Fruit fly (Drosophila melanogaster): ENCODE results near the gene Plod.

Gene Plod

DNA sequence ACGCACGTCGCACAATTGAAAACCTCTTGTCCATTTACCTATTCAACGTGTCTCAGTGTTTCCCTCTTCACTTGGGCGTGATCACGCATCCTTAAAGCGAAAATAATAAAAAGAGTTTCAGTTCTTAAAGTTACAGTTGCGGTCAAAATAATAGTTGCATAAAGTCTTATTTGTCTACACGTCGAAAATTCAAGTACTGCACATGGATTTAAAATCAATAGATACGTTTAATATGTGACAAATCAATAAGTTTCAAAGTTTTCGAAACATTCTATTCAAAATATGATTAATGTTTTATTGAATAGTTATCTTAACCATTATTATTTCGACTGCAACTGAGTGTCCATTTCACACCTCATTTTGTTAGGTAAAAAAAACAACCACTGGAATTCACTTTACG is 10.4 kb upstream of the Plod start:
- no peak for TF ChIP-seq OdsH (GFP tag; optimal IDR thresholded peaks at IDR 0.05)
- no peak for TF ChIP-seq dac (GFP tag; optimal IDR thresholded peaks at IDR 0.05)
- peak; percentile 41 for TF ChIP-seq Eip78C (GFP tag)

dm6 chr3L:11215244-11216121 is 9.7 kb upstream of the Plod start:
- TF ChIP-seq Lpt (GFP tag; optimal IDR thresholded peaks at IDR 0.05) (peak; percentile 89), Hr38 (GFP tag; optimal IDR thresholded peaks at IDR 0.05) (peak; percentile 35), CG11902 (GFP tag; optimal IDR thresholded peaks at IDR 0.05) (peak; percentile 89), Ets96B (tag; optimal IDR thresholded peaks at IDR 0.05) (peak; percentile 84), acj6 (GFP tag; optimal IDR thresholded peaks at IDR 0.05) (peak; percentile 92), Gug (GFP tag; IDR thresholded peaks at IDR 0.05) (peak; percentile 94), CG34406 (GFP tag; optimal IDR thresholded peaks at IDR 0.05) (peak; percentile 90), CG32006 (GFP tag; optimal IDR thresholded peaks at IDR 0.05) (peak; percentile 91), CG16779 (tag; optimal IDR thresholded peaks at IDR 0.05) (peak; percentile 73), Smox (GFP tag; optimal IDR thresholded peaks at IDR 0.05) (peak; percentile 94), esn (GFP tag; optimal IDR thresholded peaks at IDR 0.05) (peak; percentile 97), CG6276 (GFP tag; optimal IDR thresholded peaks at IDR 0.05) (peak; percentile 89), net (GFP tag; optimal IDR thresholded peaks at IDR 0.05) (peak; percentile 95), Blimp-1 (GFP tag; optimal IDR thresholded peaks at IDR 0.05) (peak; percentile 76), CG3919 (GFP tag; optimal IDR thresholded peaks at IDR 0.05) (peak; percentile 97), CG8119 (GFP tag; IDR thresholded peaks at IDR 0.05) (peak; percentile 96), CG15336 (GFP tag; IDR thresholded peaks at IDR 0.05) (peak; percentile 96), CG10669 (GFP tag; optimal IDR thresholded peaks at IDR 0.05) (peak; percentile 90), svp (GFP tag) (peak; percentile 97), Hr4 (GFP tag; optimal IDR thresholded peaks at IDR 0.05) (peak; percentile 93), dsx (GFP tag; optimal IDR thresholded peaks at IDR 0.05; ENCODE audit: poor library complexity, severe bottlenecking) (peak; percentile 78), lz (GFP tag; optimal IDR thresholded peaks at IDR 0.05) (peak; percentile 96), Sox15 (GFP tag; optimal IDR thresholded peaks at IDR 0.05) (peak; percentile 86), OdsH (GFP tag; optimal IDR thresholded peaks at IDR 0.05) (peak; percentile 91), fd85E (GFP tag; optimal IDR thresholded peaks at IDR 0.05) (peak; percentile 91), Eip75B (GFP tag; optimal IDR thresholded peaks at IDR 0.05) (peak; percentile 96), CG8632 (GFP tag; optimal IDR thresholded peaks at IDR 0.05) (peak; percentile 93), Sox102F (GFP tag; optimal IDR thresholded peaks at IDR 0.05) (peak; percentile 95), CG9139 (GFP tag; optimal IDR thresholded peaks at IDR 0.05) (peak; percentile 70), Ets21C (GFP tag; optimal IDR thresholded peaks at IDR 0.05) (peak; percentile 93), eg (GFP tag; IDR thresholded peaks at IDR 0.05) (peak; percentile 99), CG3032 (tag; optimal IDR thresholded peaks at IDR 0.05) (peak; percentile 83), fkh (GFP tag; optimal IDR thresholded peaks at IDR 0.05) (peak; percentile 97), achi (GFP tag; optimal IDR thresholded peaks at IDR 0.05) (peak; percentile 94), CG6808 (GFP tag; optimal IDR thresholded peaks at IDR 0.05) (peak; percentile 87), salr (GFP tag; optimal IDR thresholded peaks at IDR 0.05) (peak; percentile 81 to 91), Sox14 (GFP tag; optimal IDR thresholded peaks at IDR 0.05) (peak; percentile 97), pdm3 (GFP tag; optimal IDR thresholded peaks at IDR 0.05) (peak; percentile 95), CG6854 (GFP tag; optimal IDR thresholded peaks at IDR 0.05) (peak; percentile 83), Eip78C (GFP tag) (peak; percentile 98), CG11294 (GFP tag; IDR thresholded peaks at IDR 0.05) (peak; percentile 93), cyc (GFP tag; optimal IDR thresholded peaks at IDR 0.05) (peak; percentile 94), CG31627 (GFP tag; optimal IDR thresholded peaks at IDR 0.05) (peak; percentile 96), CG6163 (GFP tag; IDR thresholded peaks at IDR 0.05) (peak; percentile 98), CG7368 (GFP tag; optimal IDR thresholded peaks at IDR 0.05) (peak; percentile 95), CG11762 (GFP tag; optimal IDR thresholded peaks at IDR 0.05; ENCODE audit: insufficient read depth) (peak; percentile 92), ss (GFP tag; optimal IDR thresholded peaks at IDR 0.05) (peak; percentile 58 to 81)
